Worm (Caenorhabditis elegans) whole organism, L2 larva: ENCODE data around the gene F26F12.3.
A peak's percentile ranks its signal among the peaks of the same experiment; 100 is the strongest.

Experiments used
- F13H6.1 ChIP-seq: sonication (generic microtip); optimal IDR thresholded peaks from 2 replicates; lab custom pipeline; 2016; ENCODE audit warnings: missing genetic modification characterization, missing compliant biosample characterization
- Y55F3AM.14 ChIP-seq: fragments of 200-800 bp; sonication (Bioruptor generic); optimal IDR thresholded peaks from 2 replicates; lab custom pipeline; 2018; ENCODE audit warnings: mild to moderate bottlenecking, missing genetic modification characterization, missing compliant biosample characterization
- ama-1 ChIP-seq: fragments of 150-350 bp; optimal IDR thresholded peaks from 2 replicates; lab custom pipeline; 2018; ENCODE audit warnings: inconsistent platforms
- blmp-1 ChIP-seq: sonication (generic microtip); optimal IDR thresholded peaks from 2 replicates; lab custom pipeline; 2017; ENCODE audit warnings: missing genetic modification characterization, mild to moderate bottlenecking, missing compliant biosample characterization, antibody characterized with exemption, moderate library complexity; ENCODE audit not compliant: insufficient read depth
- ceh-16 ChIP-seq: fragments of 150-350 bp; optimal IDR thresholded peaks from 2 replicates; lab custom pipeline; 2014; ENCODE audit warnings: missing biosample characterization, missing genetic modification characterization
- ceh-82 ChIP-seq: fragments of 150-350 bp; optimal IDR thresholded peaks from 2 replicates; lab custom pipeline; 2014; ENCODE audit warnings: missing biosample characterization, missing genetic modification characterization
- crh-2 ChIP-seq: sonication (generic microtip); optimal IDR thresholded peaks from 2 replicates; lab custom pipeline; 2017; ENCODE audit warnings: missing biosample characterization, missing genetic modification characterization
- dmd-4 ChIP-seq: sonication (generic microtip); optimal IDR thresholded peaks from 2 replicates; lab custom pipeline; 2017; ENCODE audit warnings: missing biosample characterization, missing genetic modification characterization
- egl-27 ChIP-seq: sonication (generic microtip); optimal IDR thresholded peaks from 3 replicates; lab custom pipeline; 2017; ENCODE audit warnings: missing biosample characterization, missing genetic modification reagents, missing genetic modification characterization
- elt-1 ChIP-seq: fragments of 150-350 bp; optimal IDR thresholded peaks from 2 replicates; lab custom pipeline; 2014; ENCODE audit warnings: missing biosample characterization, missing genetic modification characterization
- fos-1 ChIP-seq: fragments of 150-350 bp; optimal IDR thresholded peaks from 2 replicates; lab custom pipeline; 2014; ENCODE audit warnings: missing biosample characterization, missing genetic modification characterization
- gmeb-1 ChIP-seq: fragments of 150-350 bp; optimal IDR thresholded peaks from 2 replicates; lab custom pipeline; 2014; ENCODE audit warnings: missing biosample characterization, missing genetic modification characterization
- lin-11 ChIP-seq: fragments of 150-350 bp; sonication (generic microtip); optimal IDR thresholded peaks from 2 replicates; lab custom pipeline; 2014; ENCODE audit warnings: missing biosample characterization, missing genetic modification characterization, inconsistent platforms, mixed read lengths
- lin-13 ChIP-seq: fragments of 150-350 bp; optimal IDR thresholded peaks from 2 replicates; lab custom pipeline; 2014; ENCODE audit warnings: missing biosample characterization, missing genetic modification reagents, missing genetic modification characterization
- lin-39 ChIP-seq: fragments of 150-350 bp; optimal IDR thresholded peaks from 2 replicates; lab custom pipeline; 2014; ENCODE audit warnings: missing biosample characterization, missing genetic modification reagents, missing genetic modification characterization
- lsy-2 ChIP-seq, 2 experiments: fragments of 150-350 bp in 1 of 2; sonication (generic microtip) in 1 of 2; optimal IDR thresholded peaks; 2 replicates each; lab custom pipeline; 2014 to 2017; ENCODE audit warnings: missing biosample characterization in 2 of 2, missing genetic modification characterization in 2 of 2
- mab-5 ChIP-seq: fragments of 150-350 bp; optimal IDR thresholded peaks from 2 replicates; lab custom pipeline; 2014; ENCODE audit warnings: missing biosample characterization, missing genetic modification characterization
- mbf-1 ChIP-seq: sonication (generic microtip); optimal IDR thresholded peaks from 2 replicates; lab custom pipeline; 2017; ENCODE audit warnings: missing biosample characterization, missing genetic modification characterization
- nhr-11 ChIP-seq: fragments of 150-350 bp; optimal IDR thresholded peaks from 2 replicates; lab custom pipeline; 2014; ENCODE audit warnings: missing biosample characterization, missing genetic modification characterization
- nhr-129 ChIP-seq: fragments of 150-350 bp; optimal IDR thresholded peaks from 2 replicates; lab custom pipeline; 2014; ENCODE audit warnings: missing biosample characterization, missing genetic modification characterization
- nhr-21 ChIP-seq: fragments of 150-350 bp; optimal IDR thresholded peaks from 2 replicates; lab custom pipeline; 2014; ENCODE audit warnings: missing biosample characterization, missing genetic modification characterization
- nhr-23 ChIP-seq: fragments of 150-350 bp; optimal IDR thresholded peaks from 2 replicates; lab custom pipeline; 2014; ENCODE audit warnings: missing biosample characterization, missing genetic modification reagents, missing genetic modification characterization
- nhr-237 ChIP-seq: fragments of 150-350 bp; optimal IDR thresholded peaks from 2 replicates; lab custom pipeline; 2014; ENCODE audit warnings: missing biosample characterization, missing genetic modification characterization
- nhr-25 ChIP-seq: fragments of 150-350 bp; sonication (generic microtip); optimal IDR thresholded peaks from 3 replicates; lab custom pipeline; 2014; ENCODE audit warnings: missing biosample characterization, missing genetic modification characterization
- nhr-77 ChIP-seq: fragments of 150-350 bp; optimal IDR thresholded peaks from 2 replicates; lab custom pipeline; 2014; ENCODE audit warnings: missing biosample characterization, missing genetic modification characterization
- sem-4 ChIP-seq: fragments of 150-350 bp; optimal IDR thresholded peaks from 2 replicates; lab custom pipeline; 2014; ENCODE audit warnings: missing biosample characterization, missing genetic modification reagents, missing genetic modification characterization
- skn-1 ChIP-seq: sonication (generic microtip); optimal IDR thresholded peaks from 2 replicates; lab custom pipeline; 2017; ENCODE audit warnings: missing biosample characterization, missing genetic modification characterization
- sma-3 ChIP-seq: sonication (generic microtip); optimal IDR thresholded peaks from 2 replicates; lab custom pipeline; 2016; ENCODE audit warnings: missing genetic modification reagents, missing genetic modification characterization, missing compliant biosample characterization
- sma-9 ChIP-seq, 2 experiments: fragments of 150-350 bp in 1 of 2; sonication (generic microtip) in 1 of 2; optimal IDR thresholded peaks; 2 replicates each; lab custom pipeline; 2014 to 2016; ENCODE audit warnings: missing genetic modification characterization in 2 of 2, mild to moderate bottlenecking in 1 of 2, missing biosample characterization in 1 of 2, missing compliant biosample characterization in 1 of 2, missing genetic modification reagents in 1 of 2, moderate library complexity in 1 of 2
- snpc-4 ChIP-seq: fragments of 150-350 bp; optimal IDR thresholded peaks from 2 replicates; lab custom pipeline; 2014; ENCODE audit warnings: missing biosample characterization, missing genetic modification characterization
- unc-39 ChIP-seq: fragments of 150-350 bp; optimal IDR thresholded peaks from 2 replicates; lab custom pipeline; 2014; ENCODE audit warnings: missing biosample characterization, missing genetic modification characterization
- unc-55 ChIP-seq: fragments of 150-350 bp; sonication (generic microtip); optimal IDR thresholded peaks from 3 replicates; lab custom pipeline; 2014; ENCODE audit warnings: missing biosample characterization, missing genetic modification reagents, missing genetic modification characterization
- unc-62 ChIP-seq: fragments of 150-350 bp; optimal IDR thresholded peaks from 2 replicates; lab custom pipeline; 2014; ENCODE audit warnings: missing biosample characterization, missing genetic modification reagents, missing genetic modification characterization
- zag-1 ChIP-seq: fragments of 150-350 bp; optimal IDR thresholded peaks from 2 replicates; lab custom pipeline; 2014; ENCODE audit warnings: missing biosample characterization, missing genetic modification characterization
- ztf-11 ChIP-seq: sonication (generic microtip); optimal IDR thresholded peaks from 2 replicates; lab custom pipeline; 2017; ENCODE audit warnings: missing biosample characterization, missing genetic modification characterization
- ztf-4 ChIP-seq: fragments of 150-350 bp; optimal IDR thresholded peaks from 2 replicates; lab custom pipeline; 2014; ENCODE audit warnings: missing biosample characterization, missing genetic modification characterization

The F26F12.3 gene

DNA sequence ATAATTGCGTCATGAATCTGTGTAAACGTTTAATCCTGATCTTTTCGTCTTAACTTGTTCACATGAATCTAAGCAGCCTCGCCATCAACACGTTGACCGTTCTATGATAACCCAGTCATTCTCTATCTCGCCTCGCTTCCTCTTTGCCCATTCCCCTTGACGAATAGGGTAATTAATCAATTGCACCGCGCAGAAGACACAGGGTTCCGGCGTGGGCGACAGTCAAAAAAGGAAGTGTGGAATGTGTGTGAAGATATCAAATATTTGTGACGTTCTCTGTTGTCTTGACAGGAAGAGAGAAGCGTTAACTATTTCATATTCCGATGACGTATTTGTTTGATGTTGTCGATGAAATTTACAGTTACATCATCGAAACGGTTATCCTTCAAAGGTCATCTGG lies 12.7 kb downstream of the F26F12.3 start:
- no peak for TF ChIP-seq nhr-77 (tag; lab: Kevin White, UChicago)
- no peak for TF ChIP-seq snpc-4 (tag; lab: Kevin White, UChicago)
- TF ChIP-seq lin-13 (GFP tag; lab: Kevin White, UChicago) = no peak
- TF ChIP-seq blmp-1 (tag; lab: Kevin White, UChicago) = peak; percentile 70
- TF ChIP-seq elt-1 = no peak
- no peak for TF ChIP-seq skn-1 (tag; lab: Kevin White, UChicago)
- peak; percentile 8 for TF ChIP-seq sem-4 (tag; lab: Kevin White, UChicago)
- peak; percentile 33 for TF ChIP-seq nhr-129 (tag; lab: Kevin White, UChicago)
- TF ChIP-seq nhr-21 = peak; percentile 94
- no peak for TF ChIP-seq ztf-11 (tag; lab: Kevin White, UChicago)
- peak; percentile 85 for TF ChIP-seq sma-9 (GFP tag; optimal IDR thresholded peaks at IDR 0.05; lab: Kevin White, UChicago)
- no peak for TF ChIP-seq sma-9 (tag; optimal IDR thresholded peaks at IDR 0.05; lab: Kevin White, UChicago)
- TF ChIP-seq egl-27 (tag; lab: Kevin White, UChicago) = peak; percentile 50
- no peak for TF ChIP-seq unc-39 (tag; lab: Kevin White, UChicago)
- no peak for TF ChIP-seq nhr-237 (tag; lab: Kevin White, UChicago)
- no peak for TF ChIP-seq nhr-23 (tag; lab: Kevin White, UChicago)
- peak; percentile 12 for TF ChIP-seq fos-1 (tag; lab: Kevin White, UChicago)
- peak; percentile 55 for TF ChIP-seq Y55F3AM.14 (GFP tag; lab: Kevin White, UChicago)
- TF ChIP-seq ztf-4 (tag; lab: Kevin White, UChicago) = no peak
- TF ChIP-seq mab-5 (tag; lab: Kevin White, UChicago) = peak; percentile 47
- no peak for TF ChIP-seq lsy-2 (tag; optimal IDR thresholded peaks at IDR 0.05; lab: Kevin White, UChicago)
- TF ChIP-seq nhr-25 (tag; lab: Kevin White, UChicago) = peak; percentile 93
- peak; percentile 23 for TF ChIP-seq crh-2
- peak; percentile 89 for TF ChIP-seq sma-3 (GFP tag; lab: Kevin White, UChicago)

DNA sequence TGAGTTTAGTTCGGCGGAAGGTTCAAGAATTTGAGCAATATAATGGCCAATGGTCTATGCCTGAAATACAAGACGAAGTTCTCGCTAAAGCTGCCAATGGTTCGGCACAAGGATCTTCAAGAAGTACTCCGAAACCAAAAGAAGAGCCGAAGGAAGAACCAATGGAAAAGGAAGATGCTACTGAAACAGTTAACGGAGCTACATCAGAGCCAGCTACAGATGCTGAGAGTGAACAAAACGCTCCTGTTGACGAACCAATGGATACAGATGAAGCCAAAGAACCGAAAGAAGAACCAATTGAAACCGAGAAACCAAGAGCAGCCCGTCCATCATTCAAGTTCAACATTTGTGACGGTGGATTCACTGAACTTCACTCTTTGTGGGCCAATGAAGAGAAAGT lies 14.3 kb downstream of the F26F12.3 start:
- TF ChIP-seq sma-3 (GFP tag; lab: Kevin White, UChicago) (no peak), unc-62 (GFP tag; lab: Kevin White, UChicago) (no peak), sma-9 (GFP tag; optimal IDR thresholded peaks at IDR 0.05; lab: Kevin White, UChicago) (no peak), sma-9 (tag; optimal IDR thresholded peaks at IDR 0.05; lab: Kevin White, UChicago) (no peak), blmp-1 (tag; lab: Kevin White, UChicago) (no peak), skn-1 (tag; lab: Kevin White, UChicago) (no peak), unc-39 (tag; lab: Kevin White, UChicago) (no peak), unc-55 (GFP tag; lab: Kevin White, UChicago) (no peak), lin-11 (tag; lab: Kevin White, UChicago) (no peak), nhr-129 (tag; lab: Kevin White, UChicago) (no peak), ztf-11 (tag; lab: Kevin White, UChicago) (no peak), Y55F3AM.14 (GFP tag; lab: Kevin White, UChicago) (no peak), F13H6.1 (tag; lab: Kevin White, UChicago) (no peak), lsy-2 (tag; optimal IDR thresholded peaks at IDR 0.05; lab: Kevin White, UChicago) (no peak), ama-1 (lab: Kevin White, UChicago) (no peak), ztf-4 (tag; lab: Kevin White, UChicago) (no peak), lin-13 (GFP tag; lab: Kevin White, UChicago) (no peak), nhr-25 (tag; lab: Kevin White, UChicago) (no peak), ceh-16 (tag; lab: Kevin White, UChicago) (no peak), snpc-4 (tag; lab: Kevin White, UChicago) (no peak), zag-1 (tag; lab: Kevin White, UChicago) (no peak)

DNA sequence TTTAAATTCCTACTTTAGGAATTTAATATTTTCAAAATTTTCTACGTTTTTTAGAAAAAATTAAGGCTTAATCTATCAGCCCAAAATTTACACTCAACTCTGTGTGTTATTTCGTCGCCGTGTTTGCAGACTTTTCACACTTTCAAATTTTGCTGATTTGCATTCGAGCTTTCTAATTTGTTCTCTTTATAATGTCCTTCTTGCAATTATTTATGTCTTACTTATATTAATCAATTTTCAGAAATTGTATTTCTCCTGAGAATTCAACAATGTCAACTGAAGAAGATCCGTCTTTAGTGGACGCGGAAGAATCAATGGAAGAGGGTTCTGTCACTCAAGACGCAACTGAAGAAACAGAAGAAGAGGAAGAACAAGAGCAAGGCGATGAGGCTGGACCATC lies 18.9 kb downstream of the F26F12.3 start, which contains the start of gene let-418:
Gene let-418, plus strand, starts transcription at position 242 of the 400 bp plus-strand sequence.
- TF ChIP-seq gmeb-1 (no peak), dmd-4 (no peak), mab-5 (tag; lab: Kevin White, UChicago) (no peak), mbf-1 (no peak), nhr-11 (tag; lab: Kevin White, UChicago) (no peak), lin-39 (tag; lab: Kevin White, UChicago) (no peak), lin-11 (tag; lab: Kevin White, UChicago) (no peak), zag-1 (tag; lab: Kevin White, UChicago) (no peak), lsy-2 (tag; optimal IDR thresholded peaks at IDR 0.05; lab: Kevin White, UChicago) (no peak), ceh-82 (tag; lab: Kevin White, UChicago) (no peak)
